Worm (Caenorhabditis elegans): ENCODE measurements around the gene ZC376.8.

The ZC376.8 gene

DNA sequence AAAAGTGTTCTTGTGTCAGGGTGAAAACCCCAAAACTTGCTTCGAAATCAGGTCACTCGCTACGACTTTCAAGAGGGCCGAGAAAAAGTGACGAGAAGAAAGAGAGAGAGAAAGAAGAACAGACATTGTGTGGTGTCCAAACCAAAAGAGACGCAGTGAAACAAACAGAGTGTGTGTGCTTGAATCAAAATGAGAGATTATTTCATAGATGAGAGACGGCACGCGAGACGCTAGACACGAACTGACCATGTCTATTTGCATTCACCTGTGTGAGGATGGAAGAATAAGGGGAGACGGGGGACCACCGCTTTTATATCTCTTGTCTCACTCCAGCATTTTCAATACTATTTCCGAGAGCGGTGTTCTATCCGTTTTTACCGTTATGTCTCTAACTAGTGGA lies 43.9 kb upstream of the ZC376.8 start (continued):
- TF ChIP-seq ztf-3 (GFP tag; optimal IDR thresholded peaks at IDR 0.05): no peak
- TF ChIP-seq lin-26 (GFP tag; IDR thresholded peaks at IDR 0.05): no peak
- no peak for TF ChIP-seq ztf-25 (GFP tag; IDR thresholded peaks at IDR 0.05)
- TF ChIP-seq unc-130 (GFP tag; optimal IDR thresholded peaks at IDR 0.05): no peak
- TF ChIP-seq pha-4 (tag; optimal IDR thresholded peaks at IDR 0.05): no peak
- no peak for TF ChIP-seq madf-10 (tag; optimal IDR thresholded peaks at IDR 0.05)
- no peak for TF ChIP-seq F57A8.1 (GFP tag; optimal IDR thresholded peaks at IDR 0.05)
- no peak for TF ChIP-seq lsy-27 (tag; optimal IDR thresholded peaks at IDR 0.05; ENCODE audit: borderline replicate concordance, insufficient read depth)
- TF ChIP-seq lsl-1 (GFP tag; optimal IDR thresholded peaks at IDR 0.05): no peak
- TF ChIP-seq rec-8 (tag; optimal IDR thresholded peaks at IDR 0.05): no peak
- no peak for TF ChIP-seq Y79H2A.3 (GFP tag; conservative IDR thresholded peaks at IDR 0.05)
- no peak for TF ChIP-seq xnd-1 (tag; optimal IDR thresholded peaks at IDR 0.05)
- no peak for TF ChIP-seq snpc-3.4 (tag; optimal IDR thresholded peaks at IDR 0.05)
- peak; percentile 63 for TF ChIP-seq lin-40 (tag; optimal IDR thresholded peaks at IDR 0.05)
- TF ChIP-seq rcor-1 (GFP tag; IDR thresholded peaks at IDR 0.05): no peak
- TF ChIP-seq F52B5.7 (tag; optimal IDR thresholded peaks at IDR 0.05): no peak
- no peak for TF ChIP-seq ztf-28 (GFP tag; IDR thresholded peaks at IDR 0.05)
- TF ChIP-seq cebp-1 (GFP tag; IDR thresholded peaks at IDR 0.05): no peak
- peak; percentile 62 for TF ChIP-seq cebp-1 (tag; optimal IDR thresholded peaks at IDR 0.05)
- no peak for TF ChIP-seq hmg-20 (GFP tag; IDR thresholded peaks at IDR 0.05)
- no peak for TF ChIP-seq lag-1 (GFP tag; IDR thresholded peaks at IDR 0.05)
- TF ChIP-seq let-526 (GFP tag; IDR thresholded peaks at IDR 0.05): no peak
- no peak for TF ChIP-seq B0261.1 (tag; optimal IDR thresholded peaks at IDR 0.05)
- TF ChIP-seq repo-1 (tag; optimal IDR thresholded peaks at IDR 0.05): no peak
- no peak for TF ChIP-seq snpc-1.1 (tag; optimal IDR thresholded peaks at IDR 0.05; ENCODE audit: insufficient read depth)
- no peak for TF ChIP-seq aptf-3 (GFP tag; IDR thresholded peaks at IDR 0.05)

DNA sequence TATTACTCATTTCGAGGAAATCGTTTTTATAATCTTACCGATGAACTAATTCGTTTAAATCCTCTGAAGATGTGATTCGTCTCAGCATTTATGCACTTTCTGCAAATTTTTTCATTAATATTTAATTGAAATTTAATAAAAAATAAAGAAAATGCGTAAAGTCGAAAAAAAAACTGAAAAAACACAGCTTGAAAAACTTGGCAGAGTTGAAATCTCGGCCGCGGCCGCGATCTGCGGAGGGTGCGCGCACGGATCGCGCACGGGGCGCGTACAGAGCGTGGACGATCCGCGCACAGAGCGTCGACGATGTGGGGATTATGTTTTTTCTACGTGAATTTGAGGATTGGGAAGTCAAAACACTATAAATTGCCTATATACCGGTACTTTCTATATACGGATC lies 42.3 kb upstream of the ZC376.8 start, which contains the start of gene AH10.4:
AH10.4 (minus strand) TSS at position 101 of the 400 bp plus-strand sequence.
- TF ChIP-seq lin-26 (GFP tag; IDR thresholded peaks at IDR 0.05) (peak; percentile 27; the same call in 1 of the 2 replicates), egrh-3 (GFP tag; IDR thresholded peaks at IDR 0.05) (peak; percentile 17; the same call in 1 of the 2 replicates)

DNA sequence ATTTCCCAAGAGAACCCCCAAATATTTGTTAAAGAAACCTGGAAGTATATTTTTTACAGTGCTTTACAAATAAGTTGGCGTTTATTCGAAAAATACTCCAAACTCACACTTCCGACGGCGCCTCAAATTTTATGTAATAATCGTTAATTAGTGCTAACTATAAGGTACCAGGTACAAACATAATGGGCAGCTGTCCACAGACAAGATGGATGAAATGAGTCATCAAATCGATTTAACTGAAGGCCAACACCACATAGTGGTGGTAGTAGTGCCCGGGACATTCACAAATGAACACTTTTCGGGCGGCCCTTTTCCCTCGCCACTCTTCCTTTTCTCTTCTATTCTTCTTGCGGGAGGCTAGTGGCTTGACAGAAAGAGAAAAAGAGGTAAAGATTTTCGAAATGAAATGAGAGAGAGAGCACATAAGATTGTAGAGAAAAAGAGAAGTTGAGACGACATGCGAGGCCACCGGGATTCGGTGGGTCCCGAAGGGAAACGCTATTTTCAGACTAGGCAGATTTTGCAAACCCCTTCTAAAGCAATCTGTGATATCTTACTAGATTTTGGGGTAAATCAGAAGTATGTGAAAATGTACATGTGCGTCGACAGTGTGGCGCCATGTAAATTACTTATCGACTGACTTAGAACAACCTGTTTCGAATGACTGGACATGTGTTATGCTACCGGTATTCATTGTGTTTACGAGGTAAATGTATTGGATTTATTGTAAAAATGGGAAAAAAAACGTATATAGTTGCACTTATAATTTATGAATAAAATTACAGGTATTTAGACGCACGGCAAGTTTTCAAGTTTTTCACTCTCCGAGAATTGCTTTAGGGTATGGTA lies 40.6 kb upstream of the ZC376.8 start:
- TF ChIP-seq attf-3 (GFP tag; conservative IDR thresholded peaks at IDR 0.05): no peak
- TF ChIP-seq let-607 (tag; optimal IDR thresholded peaks at IDR 0.05): no peak
- no peak for TF ChIP-seq ceh-27 (GFP tag; optimal IDR thresholded peaks at IDR 0.05)
- no peak for TF ChIP-seq mcd-1 (GFP tag; IDR thresholded peaks at IDR 0.05)
- no peak for TF ChIP-seq nhr-27 (tag; optimal IDR thresholded peaks at IDR 0.05)
- TF ChIP-seq nfya-2 (GFP tag; IDR thresholded peaks at IDR 0.05): no peak
- no peak for TF ChIP-seq hsf-1 (GFP tag; IDR thresholded peaks at IDR 0.05)
- TF ChIP-seq F37B4.10 (GFP tag; IDR thresholded peaks at IDR 0.05): no peak
- no peak for TF ChIP-seq ztf-3 (GFP tag; optimal IDR thresholded peaks at IDR 0.05)
- TF ChIP-seq F57A8.1 (GFP tag; optimal IDR thresholded peaks at IDR 0.05): no peak
- no peak for TF ChIP-seq pha-4 (tag; optimal IDR thresholded peaks at IDR 0.05)
- TF ChIP-seq snpc-1.1 (tag; optimal IDR thresholded peaks at IDR 0.05; ENCODE audit: insufficient read depth): no peak
- no peak for TF ChIP-seq ztf-28 (GFP tag; IDR thresholded peaks at IDR 0.05)
- no peak for TF ChIP-seq hlh-26 (GFP tag; conservative IDR thresholded peaks at IDR 0.05)
- no peak for TF ChIP-seq bed-1 (GFP tag; IDR thresholded peaks at IDR 0.05)
- no peak for TF ChIP-seq rec-8 (tag; optimal IDR thresholded peaks at IDR 0.05)
- TF ChIP-seq athp-1 (tag; optimal IDR thresholded peaks at IDR 0.05): no peak

All from whole organism, young adult.